Fruit fly (Drosophila melanogaster) whole organism, larva: ENCODE measurements around the gene CG14034.

Experiments used
- noc ChIP-seq: fragments of 200-800 bp; sonication (Bioruptor generic); optimal IDR thresholded peaks from 3 replicates; lab custom pipeline; 2019; ENCODE audit warnings: missing biosample characterization, mild to moderate bottlenecking, missing genetic modification characterization, moderate library complexity

Gene CG14034

DNA sequence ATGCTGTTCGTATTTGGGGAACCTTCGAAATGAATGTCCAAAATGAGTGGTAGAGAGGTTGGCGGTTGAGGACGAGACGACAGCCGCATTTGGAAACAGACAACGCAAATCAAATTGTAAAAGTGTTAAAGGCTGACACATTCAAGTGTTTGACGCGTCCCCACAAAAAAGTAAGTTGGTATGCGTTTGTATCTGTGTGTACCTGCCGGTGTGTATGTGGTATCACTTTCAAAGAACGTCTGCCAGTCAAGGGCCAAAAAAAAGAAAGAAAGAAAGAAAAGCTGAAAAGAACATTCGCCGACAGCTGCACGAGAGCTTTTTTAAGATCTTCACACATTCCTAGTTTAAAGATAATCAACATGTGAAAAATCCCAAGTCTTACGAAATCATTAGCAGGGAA, 31.5 kb upstream of the CG14034 start:
- no peak for TF ChIP-seq noc (tag; lab: Kevin White, UChicago)

DNA sequence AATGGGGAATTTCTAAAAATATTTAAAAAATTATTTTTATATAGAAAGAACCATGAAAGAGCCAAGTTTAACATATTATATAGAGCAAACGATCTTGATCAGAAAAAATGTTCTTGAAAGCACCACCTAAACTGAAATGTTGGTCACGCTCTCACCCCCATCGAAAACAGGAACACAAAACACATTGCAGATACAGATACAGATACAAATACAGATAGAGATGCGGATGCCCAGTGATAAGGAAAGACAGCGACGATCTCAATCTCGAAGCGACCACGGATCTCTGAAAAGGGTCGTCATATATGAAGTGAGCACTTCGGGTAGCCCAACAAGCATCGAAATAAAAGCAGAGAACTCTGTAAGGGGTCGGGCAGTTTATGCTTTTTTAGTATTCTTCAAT, 31.0 kb upstream of the CG14034 start:
- TF ChIP-seq noc (tag; lab: Kevin White, UChicago) = no peak

DNA sequence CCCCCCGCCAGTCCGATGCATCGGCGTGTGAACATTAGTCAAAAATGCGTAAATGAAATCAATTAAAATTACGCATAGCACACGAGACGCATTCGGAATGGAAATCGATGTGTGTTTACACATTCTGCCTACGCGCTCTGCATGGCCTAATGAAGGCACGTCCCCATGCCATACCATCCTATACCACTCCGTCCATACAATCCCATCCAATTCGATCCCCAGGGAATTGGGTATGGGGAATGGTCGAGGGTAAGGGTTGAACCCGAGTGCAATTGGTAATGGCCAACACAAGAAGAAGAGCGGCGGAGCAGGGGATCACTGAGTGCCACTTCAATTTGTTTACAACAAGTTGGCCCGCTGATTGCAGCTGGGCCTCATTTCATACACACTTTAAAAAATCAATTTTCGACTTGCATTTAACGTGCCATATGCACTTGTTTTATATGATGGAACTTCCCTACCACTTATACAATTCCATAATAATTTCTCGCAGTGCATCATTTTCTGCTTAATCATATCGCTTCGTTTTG, 29.1 kb upstream of the CG14034 start:
- no peak for TF ChIP-seq noc (tag; lab: Kevin White, UChicago)

DNA sequence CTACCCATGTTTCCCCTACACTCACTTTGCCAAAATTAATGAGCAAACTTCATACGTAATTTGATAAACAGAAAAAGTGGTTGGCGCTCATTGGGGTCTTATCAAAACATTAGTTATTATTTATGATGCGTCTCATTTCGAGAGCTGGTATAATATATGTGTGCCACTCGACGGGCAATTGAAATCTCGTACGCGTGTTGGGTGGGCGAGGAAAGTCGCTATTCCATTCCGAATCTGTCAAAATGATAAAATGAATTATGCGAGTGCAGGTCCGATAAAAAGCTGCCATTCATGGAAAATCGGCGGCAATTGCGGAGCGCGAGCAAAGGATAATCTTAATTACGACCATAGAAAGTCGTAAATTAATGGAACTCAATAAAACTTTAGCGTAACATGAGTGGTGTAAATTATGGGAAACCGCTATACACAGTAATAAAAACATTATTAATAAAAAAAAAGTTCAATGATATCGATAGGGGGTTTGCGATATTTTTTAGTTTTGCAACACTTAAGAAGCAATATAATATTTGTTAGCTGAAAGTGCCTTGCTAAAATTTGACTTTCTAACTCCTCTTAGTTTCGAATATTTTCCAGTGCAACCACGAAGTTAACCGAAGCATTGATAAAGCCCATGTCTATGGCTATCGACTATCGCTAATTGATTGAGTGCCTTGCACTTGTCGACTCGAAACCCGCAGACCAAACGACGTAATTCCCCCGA, 26.0 kb upstream of the CG14034 start:
- TF ChIP-seq noc (tag; lab: Kevin White, UChicago) = peak; percentile 92

DNA sequence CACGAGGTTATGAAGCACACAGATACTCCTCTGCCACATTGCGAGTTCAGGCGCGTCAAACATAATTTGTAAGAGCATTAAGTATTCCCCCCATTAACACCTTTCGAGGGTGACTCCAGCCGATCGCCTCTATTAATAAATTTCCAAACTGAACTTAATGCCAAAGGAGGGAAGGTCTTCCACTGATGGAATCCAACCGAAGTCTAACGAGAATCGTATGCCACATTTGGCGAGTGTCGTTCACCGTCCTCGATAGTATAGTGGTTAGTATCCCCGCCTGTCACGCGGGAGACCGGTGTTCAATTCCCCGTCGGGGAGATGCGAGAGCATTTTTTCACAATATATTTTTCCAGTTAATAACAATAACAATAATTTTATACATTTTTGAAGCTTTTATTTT, 24.2 kb upstream of the CG14034 start:
- TF ChIP-seq noc (tag; lab: Kevin White, UChicago) = no peak

DNA sequence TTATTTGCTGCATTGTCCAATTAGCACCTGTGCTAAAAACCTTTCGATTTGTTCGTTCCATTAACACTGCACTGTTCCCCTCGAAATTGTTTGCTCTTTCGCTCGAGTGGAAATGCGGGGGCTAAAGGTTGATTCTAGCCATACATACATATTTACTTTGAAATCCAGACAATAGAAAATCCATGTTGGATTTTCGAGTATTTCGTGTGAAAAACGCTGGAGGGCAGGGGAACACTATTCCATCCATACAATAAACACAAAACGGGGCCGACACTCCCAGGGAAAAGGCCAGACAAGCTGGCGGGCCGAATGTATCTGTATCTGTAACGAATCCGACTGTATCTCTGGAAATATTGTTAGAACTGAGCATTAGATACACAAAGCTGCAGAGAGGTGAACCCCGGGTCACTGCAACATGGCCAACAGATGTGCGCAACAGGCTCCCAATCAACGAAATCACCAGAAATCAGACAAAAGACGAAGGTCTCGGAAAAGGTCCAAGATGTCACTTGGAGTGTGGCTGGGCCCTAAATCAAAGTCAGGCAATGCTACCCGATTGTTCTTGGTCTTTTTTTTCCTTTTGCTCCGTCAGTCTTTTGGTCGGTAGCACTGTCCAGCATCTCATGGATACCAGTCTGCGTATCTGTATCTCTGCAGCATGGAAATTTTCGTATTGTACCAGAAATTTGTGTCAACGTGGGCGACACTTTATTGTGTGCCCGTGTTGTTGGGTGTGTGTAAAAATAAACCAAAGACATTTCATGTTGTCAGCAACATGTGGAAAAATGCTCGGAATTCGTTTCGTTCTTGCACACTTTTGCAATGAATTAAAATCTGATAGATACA, 23.3 kb upstream of the CG14034 start:
- TF ChIP-seq noc (tag; lab: Kevin White, UChicago) = no peak

DNA sequence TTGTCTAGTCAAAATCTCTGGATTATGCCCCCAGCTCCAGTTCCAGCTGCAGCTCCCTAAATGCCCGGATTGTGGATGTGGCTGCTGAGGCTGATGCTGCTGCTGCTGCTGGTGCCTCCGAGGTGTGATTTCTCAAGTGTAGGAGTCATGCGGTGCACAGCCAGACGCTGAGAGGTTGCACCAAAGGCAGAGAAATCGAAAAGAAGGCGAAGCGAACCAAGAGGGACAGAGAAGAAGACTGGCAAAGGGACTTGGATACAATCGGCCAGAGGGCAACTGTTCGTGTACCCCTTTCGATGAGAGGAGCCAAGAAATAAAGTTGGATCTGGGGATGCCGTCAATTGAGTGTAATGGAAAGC, 22.2 kb upstream of the CG14034 start:
- no peak for TF ChIP-seq noc (tag; lab: Kevin White, UChicago)

DNA sequence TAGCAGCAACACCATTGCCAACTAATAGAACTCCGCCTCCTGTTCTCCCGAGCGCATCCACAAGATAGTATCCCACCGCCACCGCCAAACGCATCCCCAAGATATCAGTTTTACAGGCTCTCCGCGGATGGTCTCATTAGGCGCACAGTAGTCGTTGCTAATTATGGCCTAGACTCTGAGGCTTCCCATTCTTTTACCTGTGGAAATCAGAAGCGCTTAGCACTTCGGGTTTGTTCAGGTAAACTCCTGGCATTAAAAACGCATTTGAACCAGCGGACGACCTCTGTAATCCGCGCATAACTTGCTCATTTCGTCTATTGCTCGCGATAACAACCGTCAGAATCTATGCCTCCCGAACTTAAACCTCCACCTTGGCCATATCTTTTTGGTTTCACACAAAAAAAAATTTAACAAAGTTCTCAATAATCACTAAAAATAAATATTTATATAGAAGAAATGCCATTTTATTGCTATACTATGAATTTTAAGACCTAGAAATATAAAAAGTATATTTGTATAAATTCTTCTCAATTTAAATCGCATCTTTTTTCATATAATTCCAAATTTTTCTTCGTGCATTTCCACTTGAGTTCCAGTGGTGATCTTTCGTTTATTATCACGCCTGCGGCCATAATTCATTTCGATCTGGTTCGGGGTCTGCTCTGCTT, 21.7 kb upstream of the CG14034 start:
- peak; percentile 35 for TF ChIP-seq noc (tag; lab: Kevin White, UChicago)

DNA sequence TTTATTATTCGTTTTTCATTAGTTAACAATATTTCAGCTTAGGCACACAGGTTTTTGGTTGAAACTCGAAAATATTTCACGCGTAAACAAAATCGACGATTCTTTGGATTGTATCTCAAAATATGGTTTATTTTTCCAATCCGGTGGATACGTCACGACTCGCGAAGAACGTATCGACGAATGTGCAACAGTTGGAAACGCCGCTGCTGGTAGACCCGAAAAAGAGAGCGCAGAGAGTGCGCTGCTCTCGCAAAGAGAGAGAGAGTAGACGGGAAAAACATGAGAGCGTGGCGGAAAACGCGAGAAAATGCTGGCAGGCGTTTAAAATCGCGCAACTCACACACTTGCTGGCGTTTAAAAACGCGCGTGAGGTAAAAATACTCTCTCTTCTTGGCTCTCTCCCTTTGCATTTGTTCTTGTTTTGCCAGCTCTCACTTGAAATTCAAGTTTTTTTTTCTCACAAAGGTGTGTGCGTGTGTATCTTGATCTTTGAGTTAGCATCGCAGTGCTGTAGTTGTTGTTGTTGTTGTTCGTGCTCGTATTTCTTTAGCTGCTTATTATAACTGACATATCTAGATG, 20.9 kb upstream of the CG14034 start:
- TF ChIP-seq noc (tag; lab: Kevin White, UChicago) = peak; percentile 13

DNA sequence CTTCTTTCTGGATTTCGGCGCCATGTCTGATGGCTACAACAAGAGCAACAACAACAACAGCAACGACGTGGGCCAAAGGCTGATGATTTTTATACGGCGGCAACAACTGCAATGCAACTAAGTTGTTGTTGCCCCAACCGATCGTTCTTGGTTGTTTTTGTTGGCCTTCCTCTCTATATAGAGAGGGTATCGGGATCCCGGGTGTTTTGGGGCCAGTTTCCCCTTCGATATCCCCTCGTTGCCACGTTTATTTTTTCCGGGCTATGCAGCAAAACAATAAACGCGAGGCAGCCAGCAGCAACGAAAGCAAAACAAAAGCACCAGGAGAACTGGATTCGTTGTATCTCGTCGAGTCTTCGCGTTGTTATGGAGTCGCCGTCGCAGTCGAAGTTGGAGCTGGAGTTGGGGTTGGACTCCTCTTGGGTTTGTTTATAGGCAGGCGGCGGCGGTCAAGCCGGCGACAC, 20.0 kb upstream of the CG14034 start:
- TF ChIP-seq noc (tag; lab: Kevin White, UChicago) = no peak

DNA sequence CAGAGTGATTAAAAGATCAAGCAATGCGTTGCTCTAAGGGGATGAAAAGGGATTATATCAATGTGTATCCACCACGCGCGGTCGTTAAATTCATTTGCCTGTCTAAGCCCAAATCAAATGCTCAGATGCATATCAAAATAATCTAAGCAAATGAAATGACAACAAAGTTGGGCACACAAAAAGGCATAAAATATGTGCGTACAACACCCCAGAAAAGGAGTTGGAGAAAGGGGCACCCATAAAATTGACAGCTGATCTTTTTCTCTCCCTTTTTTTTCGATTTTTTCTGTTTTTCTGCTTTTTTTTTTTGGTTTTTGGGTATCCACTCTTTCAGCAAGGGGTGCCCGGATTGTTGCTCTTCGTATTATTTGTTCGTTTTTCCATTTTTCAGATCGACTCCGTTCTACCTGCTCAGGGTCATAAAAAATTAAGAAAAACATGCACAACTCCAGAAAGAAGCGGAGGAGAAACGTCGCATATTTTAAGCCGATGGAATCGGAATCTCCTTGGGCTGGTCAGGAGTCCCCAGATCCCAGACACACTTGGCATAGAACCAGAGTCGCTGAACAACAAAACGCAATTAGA, 18.5 kb upstream of the CG14034 start:
- TF ChIP-seq noc (tag; lab: Kevin White, UChicago) = no peak

DNA sequence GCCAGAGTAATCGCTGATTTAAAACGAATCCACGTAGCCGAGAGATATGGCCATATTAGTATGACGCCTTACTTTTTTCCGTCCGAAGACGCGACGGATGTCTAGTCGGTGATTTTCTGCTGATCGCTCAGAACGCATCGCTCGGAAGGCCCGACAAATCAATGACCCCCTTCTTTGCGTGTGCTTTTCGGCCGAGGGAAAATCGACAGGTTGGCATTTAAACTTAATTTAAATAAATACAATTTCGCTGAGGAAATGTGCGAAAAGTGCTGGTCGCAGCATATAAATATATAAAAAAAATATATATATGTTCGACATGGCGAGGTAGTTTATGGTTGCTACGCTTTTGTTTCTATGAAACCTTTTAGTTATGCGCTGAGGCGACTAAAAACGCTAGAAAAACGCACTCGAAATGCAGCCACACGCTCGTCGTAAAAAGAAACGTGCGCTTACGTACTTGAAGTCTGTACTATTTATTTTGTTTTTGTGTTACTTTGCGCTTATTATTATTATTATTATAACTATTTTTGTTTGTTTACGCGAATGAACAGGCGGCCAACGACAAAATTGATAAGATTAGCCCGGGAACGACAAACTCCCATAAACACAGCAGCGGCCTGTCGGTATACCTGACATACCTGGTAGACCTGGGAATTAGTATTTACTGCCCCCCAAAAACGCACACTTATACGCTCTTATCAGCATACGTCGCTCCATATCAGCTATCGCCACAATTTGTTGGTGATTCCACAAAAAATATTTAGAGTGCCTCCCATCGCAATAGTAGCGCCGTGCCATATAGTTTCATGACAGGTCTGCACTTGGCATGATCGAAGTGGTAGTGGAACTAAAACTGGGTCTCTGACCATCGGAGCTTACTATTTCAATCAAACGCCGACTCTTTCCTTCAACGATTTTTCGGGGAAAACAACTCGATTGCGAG, 16.9 kb upstream of the CG14034 start:
- TF ChIP-seq noc (tag; lab: Kevin White, UChicago) = peak; percentile 95

DNA sequence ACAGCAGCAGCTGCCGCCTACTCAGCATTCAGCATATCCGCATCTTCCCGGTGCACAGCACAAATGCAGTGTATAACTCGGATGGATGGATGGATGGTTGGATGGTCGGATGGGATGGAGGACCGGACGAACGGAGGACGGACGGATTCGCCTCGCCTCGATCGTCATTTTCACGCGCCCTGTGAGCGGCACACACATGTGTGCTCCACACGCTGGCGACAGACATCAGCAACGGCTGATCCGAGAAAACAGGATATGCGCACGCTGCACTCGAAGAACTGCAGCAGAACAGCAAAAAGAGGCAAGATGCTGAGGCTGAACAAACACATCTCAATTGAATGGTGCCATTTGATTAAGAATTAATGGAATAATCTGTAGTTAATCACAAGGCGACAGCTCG, 15.8 kb upstream of the CG14034 start:
- no peak for TF ChIP-seq noc (tag; lab: Kevin White, UChicago)

DNA sequence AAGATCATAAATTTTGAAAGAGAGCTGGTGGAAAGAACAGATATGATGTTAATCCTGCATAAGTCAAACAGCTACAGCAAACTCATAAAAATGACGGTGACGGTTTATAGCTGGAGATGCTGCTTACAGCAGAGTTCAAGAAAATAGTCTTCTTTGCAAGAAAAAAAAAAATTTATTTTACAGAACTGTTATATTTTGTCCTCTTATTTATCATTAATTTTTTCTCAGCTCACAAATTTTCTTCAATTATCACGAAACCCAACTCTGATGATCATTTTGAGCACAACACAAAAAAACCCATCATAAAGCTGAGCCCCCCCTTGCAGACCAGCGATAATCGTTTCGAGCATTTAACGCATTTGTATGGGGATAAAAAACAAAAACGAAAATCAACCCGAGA, 15.1 kb upstream of the CG14034 start:
- no peak for TF ChIP-seq noc (tag; lab: Kevin White, UChicago)
